Fruit fly (Drosophila melanogaster): Measurements from ENCODE around the gene mib1.

DNA sequence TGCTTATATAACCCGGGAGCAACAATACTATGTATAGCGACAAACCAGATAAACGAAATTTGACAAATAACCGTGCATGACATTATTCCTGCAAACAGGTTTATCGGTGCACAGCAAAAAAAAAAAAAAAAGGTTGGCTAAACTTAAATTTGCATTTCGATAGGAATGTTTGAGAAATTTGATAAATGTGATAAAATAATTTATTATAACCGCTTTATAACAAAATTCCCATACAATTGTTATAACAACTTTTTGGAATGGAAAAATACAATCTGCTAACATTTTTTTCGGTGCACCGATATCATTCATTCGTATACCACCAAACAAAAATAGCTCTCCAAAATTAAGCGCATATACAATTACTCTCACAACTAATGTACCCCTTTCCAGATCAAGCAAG, 34.0 kb downstream of the mib1 start:
- TF ChIP-seq rn (GFP tag; IDR thresholded peaks at IDR 0.05) (no peak), CG34367 (tag; optimal IDR thresholded peaks at IDR 0.05) (no peak), Pif1B (GFP tag; optimal IDR thresholded peaks at IDR 0.05) (no peak), CG12605 (GFP tag; IDR thresholded peaks at IDR 0.05) (peak; percentile 66), CG15710 (tag; optimal IDR thresholded peaks at IDR 0.05) (no peak)

All from whole organism, pupa.